Worm (Caenorhabditis elegans) whole organism, L1 larva: Measurements from ENCODE around the gene slo-2.

Experiments used
- ama-1 ChIP-seq: fragments of 150-350 bp; optimal IDR thresholded peaks from 2 replicates; lab custom pipeline; 2014
- ceh-82 ChIP-seq, 3 experiments: fragments of 150-350 bp in 1 of 3; sonication (generic microtip) in 2 of 3; optimal IDR thresholded peaks; 2 replicates each; lab custom pipeline; 2014 to 2017; ENCODE audit warnings: missing biosample characterization in 3 of 3, missing genetic modification characterization in 3 of 3
- sptf-1 ChIP-seq: fragments of 150-350 bp; optimal IDR thresholded peaks from 2 replicates; lab custom pipeline; 2014; ENCODE audit warnings: missing biosample characterization, missing genetic modification characterization
- tlp-1 ChIP-seq: fragments of 150-350 bp; optimal IDR thresholded peaks from 2 replicates; lab custom pipeline; 2014; ENCODE audit warnings: missing biosample characterization, missing genetic modification characterization

DNA sequence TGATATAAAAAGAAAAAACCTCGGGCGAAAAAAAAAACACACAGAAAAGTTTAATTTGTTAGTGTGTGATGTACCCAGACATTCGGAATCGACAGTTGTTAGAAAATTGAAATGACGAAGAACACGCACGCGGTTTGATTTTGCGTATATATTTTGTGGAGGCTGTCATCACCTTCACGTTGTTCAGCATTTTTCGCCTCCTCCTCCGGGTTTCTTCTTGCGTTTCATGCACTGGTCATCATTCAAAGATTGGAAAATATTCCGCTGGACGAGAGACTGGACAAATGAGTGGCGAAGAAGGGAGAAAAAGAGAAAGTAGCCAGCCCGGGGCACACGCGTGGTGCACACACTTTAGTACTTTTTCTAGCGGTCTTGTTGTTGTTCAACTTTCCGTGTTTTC, 60.8 kb downstream of the slo-2 start:
- no peak for TF ChIP-seq tlp-1
- no peak for TF ChIP-seq ama-1 (lab: Kevin White, UChicago)
- TF ChIP-seq sptf-1 (tag; lab: Kevin White, UChicago), result no peak
- TF ChIP-seq ceh-82 (tag; optimal IDR thresholded peaks at IDR 0.05; lab: Kevin White, UChicago), result no peak
